Fruit fly (Drosophila melanogaster) whole organism, embryonic: Measurements from ENCODE around the gene BBIP1.
A peak's percentile ranks its signal among the peaks of the same experiment; 100 is the strongest.

Experiments
- Bdp1 ChIP-seq: fragments of 200-800 bp; sonication (Bioruptor generic); optimal IDR thresholded peaks from 3 replicates; lab custom pipeline; 2016; ENCODE audit warnings: missing biosample characterization, missing genetic modification characterization
- BtbVII ChIP-seq: fragments of 200-800 bp; sonication (Bioruptor generic); optimal IDR thresholded peaks from 3 replicates; lab custom pipeline; 2017; ENCODE audit warnings: missing biosample characterization, mild to moderate bottlenecking, missing genetic modification characterization
- CG10274 ChIP-seq: fragments of 200-800 bp; sonication (Bioruptor generic); optimal IDR thresholded peaks from 3 replicates; lab custom pipeline; 2017; ENCODE audit warnings: missing biosample characterization, mild to moderate bottlenecking, missing genetic modification characterization
- CG11093 ChIP-seq: fragments of 200-800 bp; sonication (Bioruptor generic); IDR thresholded peaks from 3 replicates; pipeline ENCODE4 v1.3.6; 2022; ENCODE audit warnings: missing biosample characterization, missing genetic modification characterization
- CG11560 ChIP-seq: fragments of 200-800 bp; sonication (Bioruptor generic); IDR thresholded peaks from 3 replicates; pipeline ENCODE4 v1.3.6; 2022; ENCODE audit warnings: missing biosample characterization, missing genetic modification characterization
- CG12769 ChIP-seq: fragments of 200-800 bp; sonication (Bioruptor generic); optimal IDR thresholded peaks from 2 replicates; lab custom pipeline; 2019; ENCODE audit warnings: missing biosample characterization, mild to moderate bottlenecking, missing genetic modification characterization, moderate library complexity
- CG16813 ChIP-seq: fragments of 200-800 bp; sonication (Bioruptor generic); IDR thresholded peaks from 3 replicates; pipeline ENCODE4 v1.3.6; 2022; ENCODE audit warnings: missing biosample characterization, missing genetic modification characterization; ENCODE audit not compliant: partially characterized antibody
- CG17186 ChIP-seq: fragments of 200-800 bp; sonication (Bioruptor generic); optimal IDR thresholded peaks from 3 replicates; lab custom pipeline; 2017; ENCODE audit warnings: missing biosample characterization, missing genetic modification reagents, missing genetic modification characterization
- CG17359 ChIP-seq: fragments of 200-800 bp; sonication (Bioruptor generic); optimal IDR thresholded peaks from 3 replicates; lab custom pipeline; 2018; ENCODE audit warnings: missing biosample characterization, mild to moderate bottlenecking, missing genetic modification characterization, moderate library complexity
- CG1832 ChIP-seq: fragments of 200-800 bp; sonication (Bioruptor generic); optimal IDR thresholded peaks from 2 replicates; lab custom pipeline; 2017; ENCODE audit warnings: missing biosample characterization, mild to moderate bottlenecking, missing genetic modification characterization, inconsistent platforms
- CG18619 ChIP-seq: fragments of 200-800 bp; sonication (Bioruptor generic); optimal IDR thresholded peaks from 3 replicates; lab custom pipeline; 2017; ENCODE audit warnings: missing biosample characterization, mild to moderate bottlenecking, missing genetic modification characterization
- CG2129 ChIP-seq: fragments of 200-800 bp; sonication (Bioruptor generic); IDR thresholded peaks from 2 replicates; pipeline ENCODE4 v1.3.6; 2022; ENCODE audit warnings: missing biosample characterization, missing genetic modification characterization; ENCODE audit not compliant: partially characterized antibody
- CG2889 ChIP-seq: fragments of 200-800 bp; sonication (Bioruptor generic); IDR thresholded peaks from 3 replicates; pipeline ENCODE4 v1.3.6; 2022; ENCODE audit warnings: missing biosample characterization, missing genetic modification characterization
- CG32772 ChIP-seq: fragments of 200-800 bp; sonication (Bioruptor generic); IDR thresholded peaks from 2 replicates; pipeline ENCODE4 v1.3.6; 2022; ENCODE audit warnings: missing biosample characterization, missing genetic modification characterization
- CG4328 ChIP-seq: fragments of 200-800 bp; sonication (Bioruptor generic); optimal IDR thresholded peaks from 3 replicates; lab custom pipeline; 2017; ENCODE audit warnings: missing biosample characterization, missing genetic modification reagents, missing genetic modification characterization
- CG4617 ChIP-seq: fragments of 200-800 bp; sonication (Bioruptor generic); optimal IDR thresholded peaks from 3 replicates; lab custom pipeline; 2016; ENCODE audit warnings: missing biosample characterization, missing genetic modification characterization, borderline replicate concordance
- CG5180 ChIP-seq: fragments of 200-800 bp; sonication (Bioruptor generic); optimal IDR thresholded peaks from 3 replicates; lab custom pipeline; 2017; ENCODE audit warnings: missing biosample characterization, missing genetic modification characterization, mild to moderate bottlenecking, moderate library complexity, missing genetic modification reagents
- Deaf1 ChIP-seq: fragments of 200-800 bp; optimal IDR thresholded peaks from 3 replicates; lab custom pipeline; 2019; ENCODE audit warnings: missing biosample characterization, mild to moderate bottlenecking, missing genetic modification characterization, moderate library complexity
- Drgx ChIP-seq: fragments of 200-800 bp; sonication (Bioruptor generic); IDR thresholded peaks from 2 replicates; pipeline ENCODE4 v1.3.6; 2022; ENCODE audit warnings: missing biosample characterization, missing genetic modification characterization
- Hr51 ChIP-seq, 2 experiments: fragments of 200-800 bp; sonication (Bioruptor generic); optimal IDR thresholded peaks; 2 replicates in 1 of 2; 3 replicates in 1 of 2; lab custom pipeline; 2016 to 2018; ENCODE audit warnings: missing biosample characterization in 2 of 2, missing genetic modification characterization in 2 of 2, mild to moderate bottlenecking in 1 of 2, moderate library complexity in 1 of 2
- Max ChIP-seq: fragments of 200-800 bp; sonication (Bioruptor generic); optimal IDR thresholded peaks from 2 replicates; lab custom pipeline; 2016; ENCODE audit warnings: missing biosample characterization, mild to moderate bottlenecking, missing genetic modification characterization
- Myb ChIP-seq: fragments of 200-800 bp; sonication (Bioruptor generic); optimal IDR thresholded peaks from 2 replicates; lab custom pipeline; 2016; ENCODE audit warnings: missing biosample characterization, missing genetic modification characterization
- NC2α ChIP-seq: fragments of 200-800 bp; sonication (Bioruptor generic); optimal IDR thresholded peaks from 2 replicates; lab custom pipeline; 2016; ENCODE audit warnings: missing biosample characterization, missing genetic modification characterization
- Neu2 ChIP-seq: fragments of 200-800 bp; sonication (Bioruptor generic); optimal IDR thresholded peaks from 3 replicates; lab custom pipeline; 2016; ENCODE audit warnings: missing biosample characterization, missing genetic modification characterization, borderline replicate concordance
- Nf-YC ChIP-seq: fragments of 200-800 bp; optimal IDR thresholded peaks from 3 replicates; lab custom pipeline; 2019; ENCODE audit warnings: missing biosample characterization, mild to moderate bottlenecking, missing genetic modification characterization, moderate library complexity
- Pdp1 ChIP-seq, 2 experiments: fragments of 200-800 bp; sonication (Bioruptor generic); optimal IDR thresholded peaks; 3 replicates each; lab custom pipeline; 2016; ENCODE audit warnings: missing biosample characterization in 2 of 2, missing genetic modification characterization in 2 of 2, mild to moderate bottlenecking in 1 of 2, moderate library complexity in 1 of 2
- Ptx1 ChIP-seq: fragments of 200-800 bp; sonication (Bioruptor generic); IDR thresholded peaks from 2 replicates; pipeline ENCODE4 v1.3.6; 2022; ENCODE audit warnings: missing biosample characterization, missing genetic modification characterization
- Ravus ChIP-seq: fragments of 200-800 bp; sonication (Bioruptor generic); IDR thresholded peaks from 2 replicates; pipeline ENCODE4 v1.3.6; 2022; ENCODE audit warnings: missing biosample characterization, missing genetic modification characterization
- Sin3A ChIP-seq: fragments of >200 bp; optimal IDR thresholded peaks from 2 replicates; lab custom pipeline; 2018
- Vsx1 ChIP-seq: fragments of 200-800 bp; sonication (Bioruptor generic); optimal IDR thresholded peaks from 2 replicates; lab custom pipeline; 2017; ENCODE audit warnings: missing biosample characterization, mild to moderate bottlenecking, missing genetic modification characterization, missing genetic modification reagents
- Xbp1 ChIP-seq: fragments of 200-800 bp; sonication (Bioruptor generic); optimal IDR thresholded peaks from 3 replicates; lab custom pipeline; 2016; ENCODE audit warnings: missing biosample characterization, mild to moderate bottlenecking, missing genetic modification characterization
- ac ChIP-seq: fragments of 200-800 bp; sonication (Bioruptor generic); optimal IDR thresholded peaks from 3 replicates; lab custom pipeline; 2017; ENCODE audit warnings: missing biosample characterization, mild to moderate bottlenecking, missing genetic modification characterization
- ase ChIP-seq: fragments of 200-800 bp; sonication (Bioruptor generic); IDR thresholded peaks from 3 replicates; pipeline ENCODE4 v1.3.6; 2022; ENCODE audit warnings: missing biosample characterization, missing genetic modification characterization
- caup ChIP-seq: fragments of 200-800 bp; sonication (Bioruptor generic); optimal IDR thresholded peaks from 3 replicates; lab custom pipeline; 2017; ENCODE audit warnings: missing biosample characterization, mild to moderate bottlenecking, missing genetic modification characterization, moderate library complexity; ENCODE audit not compliant: severe bottlenecking
- dmrt99B ChIP-seq: fragments of 200-800 bp; sonication (Bioruptor generic); optimal IDR thresholded peaks from 2 replicates; lab custom pipeline; 2018; ENCODE audit warnings: missing biosample characterization, mild to moderate bottlenecking, missing genetic modification characterization, moderate library complexity
- dpn ChIP-seq, 2 experiments: fragments of 200-800 bp; sonication (Bioruptor generic); optimal IDR thresholded peaks; 3 replicates each; lab custom pipeline; 2016; ENCODE audit warnings: missing biosample characterization in 2 of 2, missing genetic modification characterization in 2 of 2
- gsb-n ChIP-seq: fragments of 200-800 bp; sonication (Bioruptor generic); optimal IDR thresholded peaks from 3 replicates; lab custom pipeline; 2018; ENCODE audit warnings: missing biosample characterization, mild to moderate bottlenecking, missing genetic modification characterization
- hth ChIP-seq: fragments of >200 bp; optimal IDR thresholded peaks from 2 replicates; lab custom pipeline; 2017; ENCODE audit warnings: inconsistent platforms
- lov ChIP-seq, 2 experiments: fragments of 200-800 bp in 1 of 2; fragments of >200 bp in 1 of 2; sonication (Bioruptor generic) in 1 of 2; IDR thresholded peaks in 1 of 2; optimal IDR thresholded peaks in 1 of 2; 2 replicates in 1 of 2; 3 replicates in 1 of 2; pipeline versions ENCODE4 v1.3.6 to Lab custom; 2017 to 2022; ENCODE audit warnings: missing biosample characterization in 1 of 2, missing genetic modification characterization in 1 of 2
- mirr ChIP-seq: fragments of 200-800 bp; sonication (Bioruptor generic); optimal IDR thresholded peaks from 3 replicates; lab custom pipeline; 2018; ENCODE audit warnings: missing biosample characterization, mild to moderate bottlenecking, missing genetic modification characterization
- pb ChIP-seq: fragments of 200-800 bp; sonication (Bioruptor generic); optimal IDR thresholded peaks from 3 replicates; lab custom pipeline; 2016; ENCODE audit warnings: missing biosample characterization, missing genetic modification characterization
- phol ChIP-seq: fragments of 200-800 bp; sonication (Bioruptor generic); optimal IDR thresholded peaks from 3 replicates; lab custom pipeline; 2018; ENCODE audit warnings: missing biosample characterization, mild to moderate bottlenecking, missing genetic modification characterization, moderate library complexity
- sd ChIP-seq: fragments of 200-800 bp; sonication (Bioruptor generic); optimal IDR thresholded peaks from 3 replicates; lab custom pipeline; 2018; ENCODE audit warnings: missing biosample characterization, mild to moderate bottlenecking, missing genetic modification characterization, moderate library complexity
- so ChIP-seq: fragments of 200-800 bp; sonication (Bioruptor generic); IDR thresholded peaks from 3 replicates; pipeline ENCODE4 v1.3.6; 2022; ENCODE audit warnings: missing biosample characterization, missing genetic modification characterization
- vvl ChIP-seq: fragments of 200-800 bp; sonication (Bioruptor generic); IDR thresholded peaks from 2 replicates; pipeline ENCODE4 v1.3.6; 2022; ENCODE audit warnings: missing biosample characterization, missing genetic modification characterization
- z ChIP-seq: fragments of 200-800 bp; sonication (Bioruptor generic); IDR thresholded peaks from 3 replicates; pipeline ENCODE4 v1.3.6; 2022; ENCODE audit warnings: missing biosample characterization, missing genetic modification characterization
- zen ChIP-seq: fragments of 200-800 bp; sonication (Bioruptor generic); optimal IDR thresholded peaks from 3 replicates; lab custom pipeline; 2018; ENCODE audit warnings: missing biosample characterization, mild to moderate bottlenecking, missing genetic modification characterization, moderate library complexity

Gene BBIP1

dm6 chr3R:9430344-9431253 is 26.4 kb downstream of the BBIP1 start (continued):
- TF ChIP-seq CG17359 (no peak), Nf-YC (peak; percentile 41), phol (tag; lab: Kevin White, UChicago) (peak; percentile 17), z (GFP tag; lab: Robert Waterston, UW) (no peak), Max (GFP tag; lab: Kevin White, UChicago) (no peak), CG2129 (no peak), Pdp1 (GFP tag; optimal IDR thresholded peaks at IDR 0.05; lab: Kevin White, UChicago) (peak in 1 of 2 experiments; percentile 95), dpn (GFP tag; optimal IDR thresholded peaks at IDR 0.05; lab: Kevin White, UChicago) (peak in 1 of 2 experiments; percentile 23), Drgx (GFP tag; lab: Robert Waterston, UW) (peak; percentile 53), NC2α (GFP tag; lab: Kevin White, UChicago) (no peak), CG11560 (no peak), vvl (GFP tag; lab: Robert Waterston, UW) (peak; percentile 83), Myb (peak; percentile 9), CG16813 (GFP tag; lab: Robert Waterston, UW) (no peak), gsb-n (no peak), ac (no peak), BtbVII (peak; percentile 45), so (GFP tag; lab: Robert Waterston, UW) (no peak), Ptx1 (peak; percentile 38; the same call in 1 of the 2 replicates), Xbp1 (peak; percentile 39), CG11093 (GFP tag; lab: Robert Waterston, UW) (no peak), CG12769 (tag; lab: Kevin White, UChicago) (peak; percentile 79), sd (tag; lab: Kevin White, UChicago) (peak; percentile 55), hth (lab: Kevin White, UChicago) (no peak), Ravus (GFP tag; lab: Robert Waterston, UW) (no peak; the same call in 1 of the 2 replicates), caup (GFP tag; lab: Kevin White, UChicago) (peak; percentile 45), Vsx1 (GFP tag; lab: Kevin White, UChicago) (no peak), CG18619 (peak; percentile 5), CG17186 (GFP tag; lab: Kevin White, UChicago) (no peak), dmrt99B (tag; lab: Kevin White, UChicago) (peak; percentile 48), CG4617 (GFP tag; lab: Kevin White, UChicago) (no peak), zen (tag; lab: Kevin White, UChicago) (no peak), Hr51 (GFP tag; optimal IDR thresholded peaks at IDR 0.05; lab: Kevin White, UChicago) (peak in 1 of 2 experiments; percentile 60), CG4328 (no peak), pb (GFP tag; lab: Kevin White, UChicago) (no peak), Sin3A (no peak), Neu2 (GFP tag; lab: Kevin White, UChicago) (no peak), Bdp1 (GFP tag; lab: Kevin White, UChicago) (no peak), CG32772 (GFP tag; lab: Robert Waterston, UW) (peak; percentile 37; the same call in 1 of the 2 replicates)

DNA sequence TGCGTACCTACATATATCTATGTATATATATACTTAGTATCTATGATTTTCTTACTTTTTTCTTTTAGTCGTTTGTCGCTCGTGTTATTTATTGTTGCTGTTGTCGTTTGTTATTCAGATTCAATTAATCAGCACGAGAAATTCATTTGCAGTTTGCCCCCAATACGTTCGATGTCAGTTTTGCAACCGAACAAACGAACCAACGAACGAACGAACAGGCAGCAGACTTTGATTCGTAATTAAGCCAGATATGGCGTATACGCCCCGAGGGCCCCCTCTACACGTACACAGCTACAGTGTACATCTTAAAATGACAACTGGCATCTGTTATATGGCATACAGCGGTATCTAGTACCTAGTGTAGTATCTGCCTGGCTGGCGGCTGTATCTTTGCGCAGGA is 29.1 kb downstream of the BBIP1 start:
- no peak for TF ChIP-seq CG5180
- 0 out of 3 replicates have a peak, but pooled peaks have one; percentile 12 for TF ChIP-seq CG2889 (GFP tag; lab: Robert Waterston, UW)
- no peak for TF ChIP-seq CG1832 (GFP tag; lab: Kevin White, UChicago)
- TF ChIP-seq Myb, result no peak
- no peak for TF ChIP-seq CG10274 (GFP tag; lab: Kevin White, UChicago)
- TF ChIP-seq CG11560, result no peak
- 0 out of 3 replicates have a peak, but pooled peaks have one; percentile 16 for TF ChIP-seq ase (GFP tag; lab: Robert Waterston, UW)
- peak; percentile 34 for TF ChIP-seq mirr (GFP tag; lab: Kevin White, UChicago)
- peak; percentile 53 for TF ChIP-seq Deaf1 (tag; lab: Kevin White, UChicago)
- TF ChIP-seq lov (optimal IDR thresholded peaks at IDR 0.05; lab: Kevin White, UChicago), result no peak
- 0 out of 3 replicates have a peak, but pooled peaks have one; percentile 11 for TF ChIP-seq lov (GFP tag; IDR thresholded peaks at IDR 0.05; lab: Robert Waterston, UW)
